Worm (Caenorhabditis elegans) whole organism, late embryonic: ENCODE results near the gene str-18.

Experiments used
- C08G9.2 ChIP-seq: sonication (generic microtip); optimal IDR thresholded peaks from 2 replicates; lab custom pipeline; 2016; ENCODE audit warnings: mild to moderate bottlenecking, missing genetic modification characterization, moderate library complexity, missing compliant biosample characterization
- C38D4.7 ChIP-seq: fragments of 200-800 bp; sonication (Bioruptor generic); optimal IDR thresholded peaks from 2 replicates; lab custom pipeline; 2018; ENCODE audit warnings: mild to moderate bottlenecking, missing genetic modification characterization, moderate library complexity, missing compliant biosample characterization
- K02D7.2 ChIP-seq: sonication (generic microtip); optimal IDR thresholded peaks from 2 replicates; lab custom pipeline; 2017; ENCODE audit warnings: mild to moderate bottlenecking, missing genetic modification characterization, missing compliant biosample characterization
- K09A11.1 ChIP-seq: sonication (generic microtip); optimal IDR thresholded peaks from 2 replicates; lab custom pipeline; 2017; ENCODE audit warnings: antibody characterized with exemption, mild to moderate bottlenecking, missing genetic modification characterization, missing compliant biosample characterization; ENCODE audit not compliant: insufficient read depth
- ahr-1 ChIP-seq: sonication (generic microtip); optimal IDR thresholded peaks from 2 replicates; lab custom pipeline; 2016; ENCODE audit warnings: missing genetic modification characterization, missing compliant biosample characterization
- ceh-24 ChIP-seq: sonication (generic microtip); optimal IDR thresholded peaks from 2 replicates; lab custom pipeline; 2016; ENCODE audit warnings: mild to moderate bottlenecking, missing genetic modification characterization, missing compliant biosample characterization
- ceh-30 ChIP-seq: fragments of 150-350 bp; optimal IDR thresholded peaks from 2 replicates; lab custom pipeline; 2014; ENCODE audit warnings: missing biosample characterization, missing genetic modification characterization
- ceh-31 ChIP-seq: sonication (generic microtip); optimal IDR thresholded peaks from 2 replicates; lab custom pipeline; 2016; ENCODE audit warnings: missing genetic modification characterization, missing compliant biosample characterization
- ceh-34 ChIP-seq: sonication (generic microtip); optimal IDR thresholded peaks from 2 replicates; lab custom pipeline; 2016; ENCODE audit warnings: mild to moderate bottlenecking, missing genetic modification characterization, missing compliant biosample characterization
- ceh-9 ChIP-seq: sonication (generic microtip); optimal IDR thresholded peaks from 2 replicates; lab custom pipeline; 2016; ENCODE audit warnings: mild to moderate bottlenecking, missing genetic modification characterization, inconsistent platforms, missing compliant biosample characterization
- dmd-4 ChIP-seq: sonication (generic microtip); optimal IDR thresholded peaks from 2 replicates; lab custom pipeline; 2016; ENCODE audit warnings: borderline replicate concordance, missing genetic modification characterization, missing compliant biosample characterization
- dve-1 ChIP-seq: sonication (generic microtip); optimal IDR thresholded peaks from 2 replicates; lab custom pipeline; 2017; ENCODE audit warnings: antibody characterized with exemption, mild to moderate bottlenecking, missing genetic modification characterization, missing compliant biosample characterization
- elt-2 ChIP-seq: sonication (generic microtip); optimal IDR thresholded peaks from 2 replicates; lab custom pipeline; 2016; ENCODE audit warnings: missing genetic modification reagents, missing genetic modification characterization, missing compliant biosample characterization
- elt-4 ChIP-seq: sonication (generic microtip); optimal IDR thresholded peaks from 2 replicates; lab custom pipeline; 2016; ENCODE audit warnings: missing genetic modification characterization, missing compliant biosample characterization
- eyg-1 ChIP-seq: sonication (generic microtip); optimal IDR thresholded peaks from 2 replicates; lab custom pipeline; 2016; ENCODE audit warnings: missing genotype, missing genetic modification characterization, missing compliant biosample characterization
- fax-1 ChIP-seq: sonication (generic microtip); optimal IDR thresholded peaks from 2 replicates; lab custom pipeline; 2016; ENCODE audit warnings: missing genotype, missing genetic modification characterization, missing compliant biosample characterization
- gmeb-2 ChIP-seq: sonication (generic microtip); optimal IDR thresholded peaks from 2 replicates; lab custom pipeline; 2016; ENCODE audit warnings: missing genetic modification characterization, inconsistent platforms, missing compliant biosample characterization
- hlh-13 ChIP-seq: fragments of 200-800 bp; sonication (Bioruptor generic); optimal IDR thresholded peaks from 2 replicates; lab custom pipeline; 2018; ENCODE audit warnings: mild to moderate bottlenecking, missing genetic modification characterization, missing compliant biosample characterization
- hlh-30 ChIP-seq: sonication (generic microtip); optimal IDR thresholded peaks from 2 replicates; lab custom pipeline; 2017; ENCODE audit warnings: antibody characterized with exemption, missing genetic modification characterization, missing compliant biosample characterization; ENCODE audit not compliant: insufficient read depth
- hlh-6 ChIP-seq: sonication (generic microtip); optimal IDR thresholded peaks from 2 replicates; lab custom pipeline; 2016; ENCODE audit warnings: missing genotype, missing genetic modification characterization, missing compliant biosample characterization
- lim-6 ChIP-seq: sonication (generic microtip); optimal IDR thresholded peaks from 2 replicates; lab custom pipeline; 2016; ENCODE audit warnings: missing genetic modification characterization, missing compliant biosample characterization
- lin-11 ChIP-seq: fragments of 200-800 bp; sonication (Bioruptor generic); optimal IDR thresholded peaks from 2 replicates; lab custom pipeline; 2018; ENCODE audit warnings: mild to moderate bottlenecking, missing genetic modification characterization, missing compliant biosample characterization
- nhr-11 ChIP-seq: fragments of 150-350 bp; optimal IDR thresholded peaks from 2 replicates; lab custom pipeline; 2014; ENCODE audit warnings: missing biosample characterization, missing genetic modification characterization
- nhr-232 ChIP-seq: sonication (generic microtip); optimal IDR thresholded peaks from 2 replicates; lab custom pipeline; 2016; ENCODE audit warnings: missing genetic modification characterization, missing compliant biosample characterization
- npax-4 ChIP-seq: sonication (generic microtip); optimal IDR thresholded peaks from 2 replicates; lab custom pipeline; 2016; ENCODE audit warnings: missing genetic modification characterization, missing compliant biosample characterization
- odd-2 ChIP-seq: sonication (generic microtip); optimal IDR thresholded peaks from 2 replicates; lab custom pipeline; 2017; ENCODE audit warnings: antibody characterized with exemption, mild to moderate bottlenecking, missing genetic modification characterization, missing compliant biosample characterization
- pag-3 ChIP-seq: sonication (generic microtip); optimal IDR thresholded peaks from 2 replicates; lab custom pipeline; 2016; ENCODE audit warnings: missing compliant biosample characterization, missing genetic modification characterization, borderline replicate concordance
- pax-1 ChIP-seq: fragments of 150-350 bp; optimal IDR thresholded peaks from 2 replicates; lab custom pipeline; 2014; ENCODE audit warnings: missing biosample characterization, missing genetic modification characterization
- pha-4 ChIP-seq: fragments of 150-350 bp; optimal IDR thresholded peaks from 2 replicates; lab custom pipeline; 2018; ENCODE audit warnings: missing biosample characterization, missing genetic modification reagents, missing genetic modification characterization
- ref-2 ChIP-seq: sonication (generic microtip); optimal IDR thresholded peaks from 2 replicates; lab custom pipeline; 2016; ENCODE audit warnings: missing genetic modification characterization, missing compliant biosample characterization
- rnt-1 ChIP-seq: sonication (generic microtip); optimal IDR thresholded peaks from 2 replicates; lab custom pipeline; 2016; ENCODE audit warnings: missing genetic modification characterization, missing compliant biosample characterization
- sox-4 ChIP-seq: sonication (generic microtip); optimal IDR thresholded peaks from 2 replicates; lab custom pipeline; 2017; ENCODE audit warnings: mild to moderate bottlenecking, missing genetic modification characterization, inconsistent platforms, missing compliant biosample characterization
- syd-9 ChIP-seq: sonication (generic microtip); optimal IDR thresholded peaks from 2 replicates; lab custom pipeline; 2016; ENCODE audit warnings: mild to moderate bottlenecking, missing genetic modification characterization, moderate library complexity, missing compliant biosample characterization
- tbx-2 ChIP-seq: sonication (generic microtip); optimal IDR thresholded peaks from 2 replicates; lab custom pipeline; 2016; ENCODE audit warnings: missing genetic modification characterization, missing compliant biosample characterization
- tbx-7 ChIP-seq: sonication (generic microtip); optimal IDR thresholded peaks from 2 replicates; lab custom pipeline; 2016; ENCODE audit warnings: missing genotype, missing genetic modification characterization, missing compliant biosample characterization
- unc-42 ChIP-seq: sonication (generic microtip); optimal IDR thresholded peaks from 2 replicates; lab custom pipeline; 2016; ENCODE audit warnings: missing genotype, missing genetic modification characterization, missing compliant biosample characterization
- unc-55 ChIP-seq: sonication (generic microtip); optimal IDR thresholded peaks from 2 replicates; lab custom pipeline; 2017; ENCODE audit warnings: missing biosample characterization, missing genetic modification reagents, missing genetic modification characterization

The str-18 gene

ce11 chrV:15711898-15712297, 29.9 kb downstream of the str-18 start, which contains the start of gene str-101:
Gene str-101, minus strand, starts transcription at chrV:15711998.
- TF ChIP-seq nhr-232 (tag; lab: Kevin White, UChicago) = no peak
- TF ChIP-seq gmeb-2 (tag; lab: Kevin White, UChicago) = no peak
- no peak for TF ChIP-seq hlh-30
- no peak for TF ChIP-seq K09A11.1 (tag; lab: Kevin White, UChicago)

DNA sequence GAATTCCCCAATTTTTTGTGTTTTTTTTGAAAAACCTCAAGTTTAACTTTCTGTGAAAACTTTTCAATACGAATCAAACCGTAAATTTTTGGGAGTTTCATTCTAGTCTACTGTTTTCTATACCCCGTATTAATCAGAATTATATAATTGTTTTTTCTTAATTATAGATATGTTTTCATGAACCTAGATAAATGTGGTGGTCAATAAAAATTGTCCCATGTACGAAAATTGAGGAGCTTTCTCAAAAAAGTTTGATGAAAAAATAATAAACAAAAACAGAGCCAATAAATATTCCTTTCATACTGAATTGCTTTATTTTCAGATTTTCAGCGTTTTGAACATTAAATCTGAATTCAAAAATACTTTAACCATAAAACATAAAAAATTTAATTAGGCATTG, 31.4 kb downstream of the str-18 start, which contains the start of gene Y6E2A.1:
TSS of gene Y6E2A.1 (minus strand) at position 101 of the 400 bp plus-strand sequence.
- TF ChIP-seq K02D7.2 (no peak), lim-6 (tag; lab: Kevin White, UChicago) (no peak), npax-4 (tag; lab: Kevin White, UChicago) (no peak), hlh-30 (no peak), pha-4 (no peak), tbx-2 (tag; lab: Kevin White, UChicago) (no peak), lin-11 (tag; lab: Kevin White, UChicago) (no peak), ahr-1 (tag; lab: Kevin White, UChicago) (no peak), ceh-31 (no peak)
- TF ChIP-seq, all 69 proteins: peak for 0

DNA sequence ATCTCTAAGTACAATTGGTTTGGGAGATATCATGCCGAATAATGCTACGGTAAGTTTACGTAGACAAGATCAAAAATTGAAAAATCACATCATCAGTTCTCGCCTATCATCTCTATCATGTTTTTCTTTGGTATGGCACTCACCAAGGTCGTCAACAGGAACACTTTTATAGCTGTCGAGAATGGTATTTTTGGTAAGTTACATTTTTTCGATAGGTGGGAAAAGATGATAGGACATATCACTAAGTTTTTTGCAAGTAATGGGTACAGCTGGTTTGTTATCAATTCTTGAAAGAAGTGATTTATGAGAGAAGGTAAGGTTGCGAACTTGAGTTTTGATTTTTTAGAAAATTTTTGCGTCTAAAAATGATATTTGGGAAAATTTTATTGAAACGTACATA, 33.8 kb downstream of the str-18 start:
- TF ChIP-seq unc-42 (no peak), pag-3 (no peak), unc-55 (no peak)

ce11 chrV:15704745-15705144, 37.0 kb downstream of the str-18 start, which contains the start of gene twk-34:
Gene twk-34, plus strand, starts transcription at chrV:15704960.
- no peak for TF ChIP-seq C08G9.2 (tag; lab: Kevin White, UChicago)
- TF ChIP-seq tbx-2 (tag; lab: Kevin White, UChicago) = no peak
- TF ChIP-seq fax-1 (tag; lab: Kevin White, UChicago) = no peak
- TF ChIP-seq hlh-6 (tag; lab: Kevin White, UChicago) = no peak
- no peak for TF ChIP-seq elt-2 (tag; lab: Kevin White, UChicago)
- TF ChIP-seq ahr-1 (tag; lab: Kevin White, UChicago) = no peak
- no peak for TF ChIP-seq C38D4.7 (GFP tag; lab: Kevin White, UChicago)

ce11 chrV:15702263-15702662, 39.5 kb downstream of the str-18 start, which contains the start of gene nhr-53:
Gene nhr-53, minus strand, starts transcription at chrV:15702363.
- TF ChIP-seq ahr-1 (tag; lab: Kevin White, UChicago) (no peak), odd-2 (tag; lab: Kevin White, UChicago) (no peak), sox-4 (tag; lab: Kevin White, UChicago) (no peak), dve-1 (tag; lab: Kevin White, UChicago) (no peak)
- TF ChIP-seq, all 69 proteins: peak for 0

- TF ChIP-seq elt-4 (tag; lab: Kevin White, UChicago) = no peak
- no peak for TF ChIP-seq lim-6 (tag; lab: Kevin White, UChicago)
- no peak for TF ChIP-seq dmd-4 (tag; lab: Kevin White, UChicago)
- no peak for TF ChIP-seq hlh-13 (GFP tag; lab: Kevin White, UChicago)
Observed at ce11 chrV:15699799-15700198, 42.0 kb downstream of the str-18 start, which contains the start of gene nhr-199. Gene nhr-199, minus strand, starts transcription at chrV:15699899.

- TF ChIP-seq C38D4.7 (GFP tag; lab: Kevin White, UChicago) (no peak), ceh-31 (no peak), rnt-1 (tag; lab: Kevin White, UChicago) (no peak), odd-2 (tag; lab: Kevin White, UChicago) (no peak), ceh-34 (tag; lab: Kevin White, UChicago) (no peak), syd-9 (tag; lab: Kevin White, UChicago) (no peak), ceh-24 (tag; lab: Kevin White, UChicago) (no peak), ref-2 (tag; lab: Kevin White, UChicago) (no peak), nhr-11 (tag; lab: Kevin White, UChicago) (no peak), ceh-9 (tag; lab: Kevin White, UChicago) (no peak), eyg-1 (tag; lab: Kevin White, UChicago) (no peak), fax-1 (tag; lab: Kevin White, UChicago) (no peak), pax-1 (tag; lab: Kevin White, UChicago) (no peak), gmeb-2 (tag; lab: Kevin White, UChicago) (no peak), tbx-7 (tag; lab: Kevin White, UChicago) (no peak), nhr-232 (tag; lab: Kevin White, UChicago) (no peak), ceh-30 (tag; lab: Kevin White, UChicago) (no peak)
- TF ChIP-seq, all 69 proteins: peak for 0
Observed at ce11 chrV:15698099-15698498, 43.7 kb downstream of the str-18 start, which contains the start of gene srx-29. Gene srx-29, minus strand, starts transcription at chrV:15698199.
